Worm (Caenorhabditis elegans): ENCODE results near the gene blos-1.

Gene blos-1

DNA sequence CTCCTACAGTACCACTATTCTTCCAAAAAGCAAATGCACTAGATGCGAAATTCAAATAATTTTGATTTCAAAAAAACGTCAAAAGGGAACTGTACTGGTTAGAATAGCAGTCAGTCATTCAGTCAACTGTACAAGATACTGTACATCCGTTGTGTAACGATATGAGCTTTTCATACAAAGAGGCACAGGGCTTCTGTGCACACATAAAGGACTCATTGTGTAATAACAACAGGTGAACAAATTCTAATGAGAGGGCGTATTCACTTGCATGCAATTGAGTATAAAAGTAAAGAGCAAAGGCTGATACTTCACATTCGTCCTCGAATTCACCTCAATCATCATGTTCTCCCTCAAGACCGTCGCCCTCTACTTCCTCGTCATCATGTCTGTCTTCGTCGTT lies 14.3 kb downstream of the blos-1 start, which contains the start of gene dod-6:
dod-6 (plus strand) TSS at position 301 of the 400 bp plus-strand sequence.
- TF ChIP-seq tbx-2 (tag; optimal IDR thresholded peaks at IDR 0.05) = no peak
- TF ChIP-seq mdl-1 (tag; optimal IDR thresholded peaks at IDR 0.05) = no peak
- TF ChIP-seq lin-14 (GFP tag; optimal IDR thresholded peaks at IDR 0.05) = no peak
- no peak for TF ChIP-seq ceh-88 (GFP tag; IDR thresholded peaks at IDR 0.05)
- no peak for TF ChIP-seq tlp-1 (tag; optimal IDR thresholded peaks at IDR 0.05)
- TF ChIP-seq fkh-10 (GFP tag; optimal IDR thresholded peaks at IDR 0.05) = no peak
- TF ChIP-seq grh-1 (GFP tag; IDR thresholded peaks at IDR 0.05) = no peak
- TF ChIP-seq unc-62 (GFP tag; optimal IDR thresholded peaks at IDR 0.05) = no peak
- no peak for TF ChIP-seq vab-15 (tag; optimal IDR thresholded peaks at IDR 0.05)
- no peak for TF ChIP-seq efl-3 (GFP tag; optimal IDR thresholded peaks at IDR 0.05)

DNA sequence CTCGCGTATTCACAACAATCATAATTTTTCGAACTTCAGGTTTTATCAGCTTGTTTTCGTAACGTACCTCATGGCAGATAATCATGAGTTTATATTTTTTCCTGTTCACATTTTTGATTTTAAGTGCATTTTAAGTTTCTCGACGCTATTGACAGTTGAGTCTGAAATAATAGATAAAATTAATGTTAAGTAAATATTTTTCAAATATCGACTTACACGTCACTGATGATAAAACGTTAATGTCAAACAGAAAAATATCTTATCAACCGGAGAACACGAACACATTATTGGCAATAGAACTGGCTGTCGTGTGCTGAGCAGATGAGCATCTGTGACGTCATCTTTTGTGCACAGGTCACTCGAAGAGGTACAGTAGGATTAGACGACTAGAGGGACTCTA lies 14.9 kb downstream of the blos-1 start:
- no peak for TF ChIP-seq nhr-20 (tag; optimal IDR thresholded peaks at IDR 0.05)
- no peak for TF ChIP-seq F16B12.6 (tag; optimal IDR thresholded peaks at IDR 0.05)
- TF ChIP-seq nhr-28 (tag; optimal IDR thresholded peaks at IDR 0.05) = no peak
- TF ChIP-seq egl-27 (tag; optimal IDR thresholded peaks at IDR 0.05) = no peak
- no peak for TF ChIP-seq unc-98 (GFP tag; IDR thresholded peaks at IDR 0.05)

DNA sequence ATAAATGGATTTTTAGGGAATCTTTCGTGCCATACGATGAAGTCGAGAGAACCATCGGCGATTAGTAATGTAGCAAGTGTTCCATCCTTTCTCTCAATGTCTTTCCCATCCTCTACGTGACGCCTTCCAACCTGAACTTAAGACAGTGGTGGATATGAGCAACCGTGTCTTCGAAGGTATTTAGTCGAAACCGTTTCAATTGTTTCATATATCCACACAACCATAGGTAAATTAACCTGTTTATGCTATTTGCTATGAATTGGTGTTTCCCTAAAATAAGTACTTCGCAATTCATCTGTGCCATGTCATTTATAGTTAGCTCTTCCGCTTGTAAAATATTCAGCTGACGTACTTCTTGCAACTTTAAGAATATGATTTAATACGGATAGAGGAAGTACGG lies 15.8 kb downstream of the blos-1 start:
- TF ChIP-seq efl-1 (optimal IDR thresholded peaks at IDR 0.05) (no peak), efl-1 (GFP tag; optimal IDR thresholded peaks at IDR 0.05 in 1 of 2) (peak in 1 of 2 experiments; percentile 64), elt-3 (tag; optimal IDR thresholded peaks at IDR 0.05) (no peak), lin-35 (GFP tag; optimal IDR thresholded peaks at IDR 0.05) (no peak)

DNA sequence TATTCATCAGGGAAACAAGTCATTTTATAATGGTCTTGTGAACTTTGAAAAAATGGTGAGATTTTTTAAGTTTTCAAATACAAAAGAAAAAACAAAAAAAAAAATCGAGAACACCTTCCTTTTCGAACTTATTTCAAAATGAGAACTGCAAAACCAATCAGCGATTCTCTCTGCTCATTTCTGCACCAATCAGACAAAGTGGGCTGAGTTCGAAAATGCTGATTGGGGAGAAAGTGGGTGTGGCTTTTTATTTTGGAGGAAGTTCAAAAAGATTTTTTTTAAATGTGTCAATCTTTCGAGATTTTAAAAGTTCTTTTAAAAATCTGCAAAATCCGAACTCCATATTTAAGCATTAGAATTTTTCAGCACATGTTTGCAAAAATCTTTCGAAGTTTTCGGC lies 17.2 kb downstream of the blos-1 start:
- TF ChIP-seq efl-1 (optimal IDR thresholded peaks at IDR 0.05) (no peak), efl-1 (GFP tag; optimal IDR thresholded peaks at IDR 0.05 in 1 of 2) (peak in 1 of 2 experiments; percentile 88), xbp-1 (tag; optimal IDR thresholded peaks at IDR 0.05) (no peak)

DNA sequence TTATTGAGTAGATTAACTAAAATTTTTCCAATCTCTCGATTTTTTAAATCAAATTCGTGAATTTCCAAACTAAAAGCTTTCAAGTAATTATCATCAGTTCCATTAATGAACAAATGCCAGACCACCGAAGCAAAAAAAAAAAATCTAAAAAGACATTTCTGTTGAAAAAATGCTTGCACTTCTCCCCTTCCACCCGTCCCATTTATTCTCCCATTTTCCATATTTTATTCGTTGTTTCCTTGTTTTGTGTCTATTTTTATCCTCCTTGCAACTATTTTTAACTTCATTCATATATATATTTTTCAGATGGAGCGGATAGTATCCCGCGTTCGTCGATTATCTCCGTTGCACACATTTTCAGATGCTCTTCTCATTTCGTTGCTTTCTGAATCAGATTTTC lies 22.8 kb downstream of the blos-1 start, which contains the start of gene epac-1:
epac-1 (plus strand) TSS at position 301 of the 400 bp plus-strand sequence.
- TF ChIP-seq zag-1 (tag; optimal IDR thresholded peaks at IDR 0.05) (no peak), lin-35 (GFP tag; optimal IDR thresholded peaks at IDR 0.05) (no peak), Y116A8C.19 (tag; optimal IDR thresholded peaks at IDR 0.05; ENCODE audit: borderline replicate concordance) (no peak), dsc-1 (tag; optimal IDR thresholded peaks at IDR 0.05) (no peak), isw-1 (GFP tag; IDR thresholded peaks at IDR 0.05) (no peak), ceh-63 (GFP tag; optimal IDR thresholded peaks at IDR 0.05) (no peak), lin-39 (tag; optimal IDR thresholded peaks at IDR 0.05) (no peak), dpl-1 (GFP tag; optimal IDR thresholded peaks at IDR 0.05) (no peak), egl-27 (tag; optimal IDR thresholded peaks at IDR 0.05) (no peak), fkh-8 (tag; optimal IDR thresholded peaks at IDR 0.05) (no peak)

DNA sequence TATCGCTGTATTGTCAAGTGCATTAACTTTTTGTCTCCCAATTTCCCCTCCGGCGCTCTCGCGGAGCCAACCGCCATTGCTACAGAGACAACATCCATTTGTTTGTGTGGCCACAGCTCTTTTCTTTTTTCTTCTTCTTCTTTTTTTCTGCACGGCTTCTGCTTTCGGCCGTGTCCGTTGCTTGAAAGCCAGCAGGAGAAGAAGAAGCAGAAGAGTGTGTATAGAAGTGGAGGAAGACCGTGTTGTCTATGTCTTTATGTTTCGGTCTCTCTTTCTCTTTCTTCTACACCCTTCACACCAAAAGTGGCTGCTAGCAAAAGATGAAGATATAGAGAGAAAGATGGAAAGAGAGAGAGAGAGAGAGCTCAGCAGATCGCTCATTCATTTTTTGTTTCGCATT lies 23.9 kb downstream of the blos-1 start:
- TF ChIP-seq ceh-90 (tag; optimal IDR thresholded peaks at IDR 0.05) (no peak), unc-86 (tag; optimal IDR thresholded peaks at IDR 0.05) (peak; percentile 13), fkh-8 (tag; optimal IDR thresholded peaks at IDR 0.05) (peak; percentile 49), ets-5 (GFP tag; IDR thresholded peaks at IDR 0.05) (no peak), fos-1 (tag; optimal IDR thresholded peaks at IDR 0.05) (no peak), nhr-20 (tag; optimal IDR thresholded peaks at IDR 0.05) (no peak), nhr-47 (tag; optimal IDR thresholded peaks at IDR 0.05) (no peak), nhr-71 (tag; optimal IDR thresholded peaks at IDR 0.05) (no peak), unc-30 (tag; optimal IDR thresholded peaks at IDR 0.05) (no peak), ztf-4 (tag; optimal IDR thresholded peaks at IDR 0.05) (no peak), nhr-76 (tag; optimal IDR thresholded peaks at IDR 0.05) (no peak), dpl-1 (GFP tag; optimal IDR thresholded peaks at IDR 0.05) (peak in 1 of 3 experiments; percentile 21), lin-13 (GFP tag; optimal IDR thresholded peaks at IDR 0.05) (no peak), C16A3.4 (tag; optimal IDR thresholded peaks at IDR 0.05) (no peak), egl-13 (tag; optimal IDR thresholded peaks at IDR 0.05) (no peak), grh-1 (GFP tag; IDR thresholded peaks at IDR 0.05) (no peak), C04F5.9 (tag; optimal IDR thresholded peaks at IDR 0.05) (no peak), lir-3 (tag; optimal IDR thresholded peaks at IDR 0.05; ENCODE audit: poor library complexity) (no peak), snu-23 (GFP tag; optimal IDR thresholded peaks at IDR 0.05) (no peak), nhr-84 (tag; optimal IDR thresholded peaks at IDR 0.05) (no peak), mep-1 (tag; optimal IDR thresholded peaks at IDR 0.05) (no peak)

Measured in whole organism, L1 larva.